Worm (Caenorhabditis elegans) whole organism, L1 larva: ENCODE results near the gene M02G9.4.

ENCODE experiments used
- C04F5.9 ChIP-seq: sonication (generic microtip); optimal IDR thresholded peaks from 2 replicates; lab custom pipeline; 2016; ENCODE audit warnings: missing genetic modification characterization, missing compliant biosample characterization
- aha-1 ChIP-seq: fragments of 150-350 bp; optimal IDR thresholded peaks from 2 replicates; lab custom pipeline; 2014; ENCODE audit warnings: missing biosample characterization, missing genetic modification characterization
- blmp-1 ChIP-seq: fragments of 150-350 bp; optimal IDR thresholded peaks from 2 replicates; lab custom pipeline; 2014; ENCODE audit warnings: missing biosample characterization, missing genetic modification characterization
- ceh-82 ChIP-seq, 3 experiments: fragments of 150-350 bp in 1 of 3; sonication (generic microtip) in 2 of 3; optimal IDR thresholded peaks; 2 replicates each; lab custom pipeline; 2014 to 2017; ENCODE audit warnings: missing biosample characterization in 3 of 3, missing genetic modification characterization in 3 of 3
- ceh-90 ChIP-seq: sonication (generic microtip); optimal IDR thresholded peaks from 2 replicates; lab custom pipeline; 2016; ENCODE audit warnings: missing genetic modification characterization, missing compliant biosample characterization
- ces-1 ChIP-seq: fragments of 150-350 bp; optimal IDR thresholded peaks from 2 replicates; lab custom pipeline; 2014; ENCODE audit warnings: missing biosample characterization, missing genetic modification reagents, missing genetic modification characterization
- dsc-1 ChIP-seq: sonication (generic microtip); optimal IDR thresholded peaks from 2 replicates; lab custom pipeline; 2016; ENCODE audit warnings: mild to moderate bottlenecking, missing genetic modification characterization, missing compliant biosample characterization
- efl-1 ChIP-seq, 4 experiments: fragments of 150-350 bp; optimal IDR thresholded peaks in 3 of 4; peaks in 1 of 4; 1 replicate in 1 of 4; 2 replicates in 3 of 4; lab custom pipeline; 2014; ENCODE audit warnings: missing biosample characterization in 2 of 4, missing genetic modification characterization in 2 of 4, missing genetic modification reagents in 2 of 4
- efl-3 ChIP-seq: fragments of 200-800 bp; sonication (Bioruptor generic); optimal IDR thresholded peaks from 2 replicates; lab custom pipeline; 2018; ENCODE audit warnings: mild to moderate bottlenecking, missing genetic modification characterization, missing compliant biosample characterization
- elt-3 ChIP-seq, 6 experiments: fragments of 150-350 bp in 1 of 6; sonication (generic microtip); optimal IDR thresholded peaks; 2 replicates each; lab custom pipeline; 2017 to 2018; ENCODE audit warnings: missing biosample characterization in 6 of 6, missing genetic modification characterization in 6 of 6, inconsistent platforms in 1 of 6
- fkh-8 ChIP-seq: sonication (generic microtip); optimal IDR thresholded peaks from 2 replicates; lab custom pipeline; 2016; ENCODE audit warnings: mild to moderate bottlenecking, missing genetic modification characterization, missing compliant biosample characterization
- jun-1 ChIP-seq: fragments of 150-350 bp; optimal IDR thresholded peaks from 2 replicates; lab custom pipeline; 2014; ENCODE audit warnings: missing biosample characterization, missing genetic modification reagents, missing genetic modification characterization
- lin-39 ChIP-seq: fragments of 150-350 bp; optimal IDR thresholded peaks from 2 replicates; lab custom pipeline; 2014; ENCODE audit warnings: missing biosample characterization, missing genetic modification reagents, missing genetic modification characterization
- mef-2 ChIP-seq: fragments of 150-350 bp; optimal IDR thresholded peaks from 2 replicates; lab custom pipeline; 2014; ENCODE audit warnings: missing biosample characterization, missing genetic modification characterization
- nhr-19 ChIP-seq: fragments of 200-800 bp; sonication (Bioruptor generic); conservative IDR thresholded peaks from 2 replicates; pipeline ENCODE4 v1.3.6; 2022; ENCODE audit warnings: missing genetic modification characterization, missing compliant biosample characterization
- nhr-47 ChIP-seq: sonication (generic microtip); optimal IDR thresholded peaks from 2 replicates; lab custom pipeline; 2016; ENCODE audit warnings: mild to moderate bottlenecking, missing genetic modification characterization, moderate library complexity, missing compliant biosample characterization
- nhr-77 ChIP-seq: fragments of 150-350 bp; optimal IDR thresholded peaks from 2 replicates; lab custom pipeline; 2014; ENCODE audit warnings: missing biosample characterization, missing genetic modification characterization
- nhr-84 ChIP-seq: sonication (generic microtip); optimal IDR thresholded peaks from 2 replicates; lab custom pipeline; 2017; ENCODE audit warnings: missing biosample characterization, missing genetic modification characterization
- pag-3 ChIP-seq: sonication (generic microtip); optimal IDR thresholded peaks from 2 replicates; lab custom pipeline; 2017; ENCODE audit warnings: missing genetic modification characterization, mild to moderate bottlenecking, missing compliant biosample characterization, antibody characterized with exemption, borderline replicate concordance; ENCODE audit not compliant: insufficient read depth
- sup-37 ChIP-seq: fragments of 200-800 bp; sonication (Bioruptor generic); optimal IDR thresholded peaks from 2 replicates; lab custom pipeline; 2018; ENCODE audit warnings: mild to moderate bottlenecking, missing genetic modification characterization, missing compliant biosample characterization
- tlp-1 ChIP-seq: fragments of 150-350 bp; optimal IDR thresholded peaks from 2 replicates; lab custom pipeline; 2014; ENCODE audit warnings: missing biosample characterization, missing genetic modification characterization
- unc-130 ChIP-seq: fragments of 150-350 bp; optimal IDR thresholded peaks from 2 replicates; lab custom pipeline; 2017; ENCODE audit warnings: missing biosample characterization, missing genetic modification characterization, inconsistent platforms
- unc-62 ChIP-seq: fragments of 150-350 bp; optimal IDR thresholded peaks from 2 replicates; lab custom pipeline; 2014; ENCODE audit warnings: missing biosample characterization, missing genetic modification reagents, missing genetic modification characterization
- unc-98 ChIP-seq: fragments of 200-800 bp; sonication (Bioruptor generic); IDR thresholded peaks from 2 replicates; pipeline ENCODE4 v1.3.6; 2022; ENCODE audit warnings: missing genetic modification characterization, missing compliant biosample characterization
- vab-15 ChIP-seq: sonication (generic microtip); optimal IDR thresholded peaks from 2 replicates; lab custom pipeline; 2017; ENCODE audit warnings: missing genotype, mild to moderate bottlenecking, missing genetic modification characterization, missing compliant biosample characterization
- zag-1 ChIP-seq: fragments of 150-350 bp; optimal IDR thresholded peaks from 2 replicates; lab custom pipeline; 2014; ENCODE audit warnings: missing biosample characterization, missing genetic modification characterization

Gene M02G9.4

DNA sequence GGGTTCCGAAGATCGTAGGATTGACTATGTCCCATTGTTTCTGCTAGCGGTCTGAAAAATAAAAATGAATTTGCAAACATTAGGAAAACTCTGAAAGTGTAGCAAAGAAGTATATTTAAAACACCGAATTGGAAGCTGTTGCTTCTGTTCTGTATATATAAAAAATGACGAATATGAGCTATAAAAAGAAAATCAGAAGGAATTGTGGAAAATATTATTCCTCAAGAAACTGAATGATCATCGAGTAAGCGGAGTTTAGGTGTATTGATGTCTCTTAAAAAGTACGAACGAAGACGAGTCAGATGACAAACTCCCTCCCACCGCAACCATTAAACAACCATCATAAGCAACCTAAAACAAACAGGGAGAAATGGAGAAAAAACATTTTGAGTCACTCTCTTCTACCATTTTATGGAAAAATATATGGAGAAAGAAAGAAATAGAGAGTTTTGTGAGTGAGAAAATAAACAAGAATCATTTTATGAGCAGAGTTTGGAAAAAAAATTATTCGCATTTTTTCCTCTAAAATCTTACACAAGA is 40.4 kb downstream of the M02G9.4 start, which contains the start of gene C07E3.3:
Gene C07E3.3 (minus strand): TSS at position 51 of the 540 bp plus-strand sequence.
- TF ChIP-seq vab-15 (tag; lab: Kevin White, UChicago) (no peak), ceh-90 (tag; lab: Kevin White, UChicago) (no peak), aha-1 (no peak), unc-62 (GFP tag; lab: Kevin White, UChicago) (no peak), nhr-77 (tag; lab: Kevin White, UChicago) (no peak), lin-39 (tag; lab: Kevin White, UChicago) (no peak), efl-1 (optimal IDR thresholded peaks at IDR 0.05; lab: Kevin White, UChicago) (no peak), efl-1 (GFP tag; optimal IDR thresholded peaks at IDR 0.05 in 1 of 2; lab: Kevin White, UChicago) (peak in 1 of 2 experiments; percentile 92), tlp-1 (tag; lab: Kevin White, UChicago) (no peak)

DNA sequence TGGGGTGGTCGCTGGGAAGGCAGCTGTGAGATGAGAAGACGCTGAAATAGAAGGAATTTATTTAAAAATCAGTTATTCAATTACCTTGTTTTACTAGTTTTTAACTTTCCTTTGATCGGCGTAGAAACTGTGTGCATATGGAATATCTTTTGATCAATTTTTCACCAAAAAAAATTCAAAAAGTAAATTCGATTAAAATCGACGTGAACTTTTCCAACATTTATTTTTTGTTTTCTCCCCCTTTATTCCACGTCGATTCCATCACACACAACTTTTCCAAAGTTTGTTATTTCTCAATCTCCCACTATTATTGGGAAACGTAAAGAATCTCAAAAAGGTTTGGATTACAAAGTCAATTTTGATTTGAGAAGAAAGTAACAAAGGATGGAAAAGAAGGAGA is 43.4 kb downstream of the M02G9.4 start, which contains the start of gene C07E3.4:
Gene C07E3.4 (plus strand): TSS at position 301 of the 400 bp plus-strand sequence.
- TF ChIP-seq mef-2 (tag; lab: Kevin White, UChicago) (no peak), ceh-82 (tag; optimal IDR thresholded peaks at IDR 0.05; lab: Kevin White, UChicago) (no peak), efl-3 (GFP tag; lab: Kevin White, UChicago) (no peak), nhr-84 (no peak), ces-1 (GFP tag; lab: Kevin White, UChicago) (no peak), pag-3 (tag; lab: Kevin White, UChicago) (no peak), blmp-1 (tag; lab: Kevin White, UChicago) (no peak), elt-3 (tag; optimal IDR thresholded peaks at IDR 0.05; lab: Kevin White, UChicago) (no peak), dsc-1 (no peak), vab-15 (tag; lab: Kevin White, UChicago) (no peak), unc-98 (no peak), nhr-19 (no peak), jun-1 (tag; lab: Kevin White, UChicago) (no peak)

- TF ChIP-seq sup-37 (GFP tag; lab: Kevin White, UChicago) (no peak), dsc-1 (peak; percentile 64), fkh-8 (tag; lab: Kevin White, UChicago) (peak; percentile 53), unc-130 (tag; lab: Kevin White, UChicago) (no peak), nhr-19 (no peak), zag-1 (tag; lab: Kevin White, UChicago) (no peak), nhr-47 (tag; lab: Kevin White, UChicago) (peak; percentile 5), C04F5.9 (no peak)
Measured at ce11 chrII:10367202-10367601, 50.1 kb downstream of the M02G9.4 start, which contains the start of gene ceh-57. Gene ceh-57 (minus strand): TSS chrII:10367296.
